Fruit fly (Drosophila melanogaster) whole organism, pupa: ENCODE results near the gene heca.

Experiments
- CG10348 ChIP-seq: fragments of 200-800 bp; sonication (Bioruptor generic); IDR thresholded peaks from 2 replicates; pipeline ENCODE4 v1.3.6; 2022; ENCODE audit warnings: missing biosample characterization, missing genetic modification characterization
- CG12605 ChIP-seq: fragments of 200-800 bp; sonication (Bioruptor generic); IDR thresholded peaks from 2 replicates; pipeline ENCODE4 v1.3.6; 2022; ENCODE audit warnings: missing biosample characterization, missing genetic modification characterization
- CG13204 ChIP-seq: fragments of 200-800 bp; sonication (Bioruptor generic); optimal IDR thresholded peaks from 2 replicates; lab custom pipeline; 2018; ENCODE audit warnings: missing biosample characterization, mild to moderate bottlenecking, missing genetic modification characterization, moderate library complexity
- CG14655 ChIP-seq: fragments of 200-800 bp; sonication (Bioruptor generic); optimal IDR thresholded peaks from 3 replicates; lab custom pipeline; 2017; ENCODE audit warnings: mild to moderate bottlenecking, missing biosample characterization, missing genetic modification reagents, missing genetic modification characterization
- CG15710 ChIP-seq: fragments of 200-800 bp; sonication (Bioruptor generic); optimal IDR thresholded peaks from 2 replicates; lab custom pipeline; 2018; ENCODE audit warnings: missing biosample characterization, mild to moderate bottlenecking, missing genetic modification characterization, moderate library complexity
- CG17806 ChIP-seq: fragments of 200-800 bp; sonication (Bioruptor generic); optimal IDR thresholded peaks from 2 replicates; lab custom pipeline; 2018; ENCODE audit warnings: missing biosample characterization, mild to moderate bottlenecking, missing genetic modification characterization, moderate library complexity
- CG32121 ChIP-seq: fragments of 200-800 bp; sonication (Bioruptor generic); IDR thresholded peaks from 2 replicates; pipeline ENCODE4 v1.3.6; 2022; ENCODE audit warnings: missing biosample characterization, missing genetic modification characterization
- CG34367 ChIP-seq: fragments of 200-800 bp; sonication (Bioruptor generic); optimal IDR thresholded peaks from 2 replicates; lab custom pipeline; 2018; ENCODE audit warnings: missing biosample characterization, mild to moderate bottlenecking, missing genetic modification characterization
- CG4496 ChIP-seq: fragments of 200-800 bp; sonication (Bioruptor generic); IDR thresholded peaks from 3 replicates; pipeline ENCODE4 v1.3.6; 2022; ENCODE audit warnings: missing biosample characterization, missing genetic modification characterization
- CG8159 ChIP-seq: fragments of 200-800 bp; sonication (Bioruptor generic); optimal IDR thresholded peaks from 3 replicates; lab custom pipeline; 2018; ENCODE audit warnings: missing biosample characterization, mild to moderate bottlenecking, missing genetic modification characterization, moderate library complexity
- CG8301 ChIP-seq: fragments of 200-800 bp; sonication (Bioruptor generic); optimal IDR thresholded peaks from 2 replicates; lab custom pipeline; 2018; ENCODE audit warnings: missing biosample characterization, mild to moderate bottlenecking, missing genetic modification characterization
- CG9948 ChIP-seq: fragments of 200-800 bp; sonication (Bioruptor generic); optimal IDR thresholded peaks from 2 replicates; lab custom pipeline; 2018; ENCODE audit warnings: missing biosample characterization, mild to moderate bottlenecking, missing genetic modification characterization, moderate library complexity
- D1 ChIP-seq: fragments of 200-800 bp; sonication (Bioruptor generic); optimal IDR thresholded peaks from 2 replicates; lab custom pipeline; 2018; ENCODE audit warnings: missing biosample characterization, mild to moderate bottlenecking, missing genetic modification characterization, moderate library complexity
- EcR ChIP-seq: fragments of 200-800 bp; sonication (Bioruptor generic); optimal IDR thresholded peaks from 3 replicates; lab custom pipeline; 2019; ENCODE audit warnings: missing biosample characterization, missing genetic modification characterization, mild to moderate bottlenecking, moderate library complexity, missing genetic modification reagents
- Ets98B ChIP-seq: fragments of 200-800 bp; sonication (Bioruptor generic); IDR thresholded peaks from 2 replicates; pipeline ENCODE4 v1.3.6; 2022; ENCODE audit warnings: missing biosample characterization, missing genetic modification characterization
- Pif1A ChIP-seq: fragments of 200-800 bp; sonication (Bioruptor generic); optimal IDR thresholded peaks from 3 replicates; lab custom pipeline; 2016; ENCODE audit warnings: missing biosample characterization, missing genetic modification characterization
- Pif1B ChIP-seq: fragments of 200-800 bp; sonication (Bioruptor generic); optimal IDR thresholded peaks from 3 replicates; lab custom pipeline; 2016; ENCODE audit warnings: missing biosample characterization, missing genetic modification characterization
- Snoo ChIP-seq: fragments of 200-800 bp; sonication (Bioruptor generic); optimal IDR thresholded peaks from 3 replicates; lab custom pipeline; 2017; ENCODE audit warnings: missing biosample characterization, mild to moderate bottlenecking, missing genetic modification characterization, inconsistent platforms
- fd96Ca ChIP-seq: fragments of 200-800 bp; sonication (Bioruptor generic); IDR thresholded peaks from 3 replicates; pipeline ENCODE4 v1.3.6; 2022; ENCODE audit warnings: missing biosample characterization, missing genetic modification characterization
- gl ChIP-seq: fragments of 200-800 bp; sonication (Bioruptor generic); optimal IDR thresholded peaks from 2 replicates; lab custom pipeline; 2018; ENCODE audit warnings: missing biosample characterization, mild to moderate bottlenecking, missing genetic modification characterization
- rn ChIP-seq: fragments of 200-800 bp; sonication (Bioruptor generic); IDR thresholded peaks from 2 replicates; pipeline ENCODE4 v1.3.6; 2022; ENCODE audit warnings: missing biosample characterization, missing genetic modification characterization

Gene heca

dm6 chr3R:30257588-30257987, 20.1 kb upstream of the heca start:
- no peak for TF ChIP-seq gl (tag; lab: Kevin White, UChicago)
- TF ChIP-seq CG9948 (tag; lab: Kevin White, UChicago), result peak; percentile 72
- peak; percentile 72 for TF ChIP-seq D1 (tag; lab: Kevin White, UChicago)
- TF ChIP-seq Pif1B (GFP tag; lab: Kevin White, UChicago), result peak; percentile 71
- peak; percentile 44 for TF ChIP-seq CG13204 (GFP tag; lab: Kevin White, UChicago)
- TF ChIP-seq CG32121 (GFP tag; lab: Robert Waterston, UW), result no peak
- TF ChIP-seq CG8159 (tag; lab: Kevin White, UChicago), result peak; percentile 81
- peak; percentile 49; the same call in 1 of the 3 replicates for TF ChIP-seq CG4496
- no peak for TF ChIP-seq EcR (GFP tag; lab: Kevin White, UChicago)
- TF ChIP-seq CG12605, result peak; percentile 30; the same call in 1 of the 2 replicates
- TF ChIP-seq CG17806 (tag; lab: Kevin White, UChicago), result peak; percentile 74
- no peak; the same call in 1 of the 2 replicates for TF ChIP-seq Ets98B (GFP tag; lab: Robert Waterston, UW)
- TF ChIP-seq CG34367 (tag; lab: Kevin White, UChicago), result peak; percentile 81
- TF ChIP-seq CG14655, result peak; percentile 18
- TF ChIP-seq fd96Ca (GFP tag; lab: Robert Waterston, UW), result no peak
- peak; percentile 80 for TF ChIP-seq CG15710 (tag; lab: Kevin White, UChicago)
- TF ChIP-seq rn, result no peak
- TF ChIP-seq Pif1A (GFP tag; lab: Kevin White, UChicago), result peak; percentile 89
- TF ChIP-seq CG10348 (GFP tag; lab: Robert Waterston, UW), result 0 out of 2 replicates have a peak, but pooled peaks have one; percentile 25
- peak; percentile 5 for TF ChIP-seq CG8301 (tag; lab: Kevin White, UChicago)
- TF ChIP-seq Snoo (tag; lab: Kevin White, UChicago), result peak; percentile 91

dm6 chr3R:30258298-30258990, 19.3 kb upstream of the heca start:
- TF ChIP-seq CG32121 (GFP tag; lab: Robert Waterston, UW) (peak; percentile 37; the same call in 1 of the 2 replicates), rn (peak; percentile 67), gl (tag; lab: Kevin White, UChicago) (no peak), CG17806 (tag; lab: Kevin White, UChicago) (peak; percentile 85), CG15710 (tag; lab: Kevin White, UChicago) (peak; percentile 91), EcR (GFP tag; lab: Kevin White, UChicago) (peak; percentile 56), CG13204 (GFP tag; lab: Kevin White, UChicago) (peak; percentile 60), CG14655 (peak; percentile 65), Pif1B (GFP tag; lab: Kevin White, UChicago) (peak; percentile 84), CG4496 (peak; percentile 69), CG8159 (tag; lab: Kevin White, UChicago) (peak; percentile 90), CG12605 (peak; percentile 64), CG34367 (tag; lab: Kevin White, UChicago) (peak; percentile 82), Snoo (tag; lab: Kevin White, UChicago) (peak; percentile 87), D1 (tag; lab: Kevin White, UChicago) (peak; percentile 42), CG9948 (tag; lab: Kevin White, UChicago) (peak; percentile 82), Ets98B (GFP tag; lab: Robert Waterston, UW) (no peak), CG10348 (GFP tag; lab: Robert Waterston, UW) (no peak), CG8301 (tag; lab: Kevin White, UChicago) (peak; percentile 18), fd96Ca (GFP tag; lab: Robert Waterston, UW) (no peak), Pif1A (GFP tag; lab: Kevin White, UChicago) (peak; percentile 63)

DNA sequence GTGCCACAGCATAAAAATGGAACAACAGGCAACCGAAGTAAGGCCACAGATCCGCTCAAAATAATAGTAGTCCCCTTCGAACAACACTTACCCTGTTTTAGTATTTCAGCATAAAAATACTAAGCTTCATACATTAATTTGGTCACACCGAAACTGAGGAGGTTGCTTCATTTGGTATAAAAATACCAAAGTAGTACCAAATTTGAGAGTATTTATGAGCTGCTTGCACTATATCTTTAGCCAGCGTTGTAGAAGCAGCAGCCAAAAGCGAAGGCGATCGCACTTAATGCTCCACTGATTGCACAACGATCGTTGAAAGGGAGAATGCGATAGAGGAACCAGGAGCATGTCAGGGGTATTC, 18.8 kb upstream of the heca start:
- TF ChIP-seq Pif1A (GFP tag; lab: Kevin White, UChicago), result peak; percentile 95
- TF ChIP-seq CG4496, result peak; percentile 85
- peak; percentile 78 for TF ChIP-seq CG8301 (tag; lab: Kevin White, UChicago)
- TF ChIP-seq CG9948 (tag; lab: Kevin White, UChicago), result peak; percentile 96
- peak; percentile 75 for TF ChIP-seq CG12605
- TF ChIP-seq Pif1B (GFP tag; lab: Kevin White, UChicago), result peak; percentile 96
- no peak for TF ChIP-seq EcR (GFP tag; lab: Kevin White, UChicago)
- TF ChIP-seq rn, result no peak
- TF ChIP-seq CG10348 (GFP tag; lab: Robert Waterston, UW), result no peak
- TF ChIP-seq fd96Ca (GFP tag; lab: Robert Waterston, UW), result peak; percentile 82
- peak; percentile 96 for TF ChIP-seq CG8159 (tag; lab: Kevin White, UChicago)
- peak; percentile 90 for TF ChIP-seq gl (tag; lab: Kevin White, UChicago)
- TF ChIP-seq CG17806 (tag; lab: Kevin White, UChicago), result peak; percentile 95
- peak; percentile 63 for TF ChIP-seq D1 (tag; lab: Kevin White, UChicago)
- peak; percentile 58 for TF ChIP-seq CG13204 (GFP tag; lab: Kevin White, UChicago)
- TF ChIP-seq CG32121 (GFP tag; lab: Robert Waterston, UW), result peak; percentile 45; the same call in 1 of the 2 replicates
- peak; percentile 86 for TF ChIP-seq Snoo (tag; lab: Kevin White, UChicago)
- peak; percentile 95 for TF ChIP-seq CG15710 (tag; lab: Kevin White, UChicago)
- peak; percentile 85 for TF ChIP-seq CG14655
- TF ChIP-seq Ets98B (GFP tag; lab: Robert Waterston, UW), result no peak
- TF ChIP-seq CG34367 (tag; lab: Kevin White, UChicago), result peak; percentile 95
- TF ChIP-seq, all 21 proteins: peak for 17

dm6 chr3R:30259561-30259960, 18.2 kb upstream of the heca start:
- TF ChIP-seq Snoo (tag; lab: Kevin White, UChicago) (no peak), gl (tag; lab: Kevin White, UChicago) (peak; percentile 75), Pif1B (GFP tag; lab: Kevin White, UChicago) (peak; percentile 22), rn (no peak), D1 (tag; lab: Kevin White, UChicago) (peak; percentile 75), CG32121 (GFP tag; lab: Robert Waterston, UW) (no peak), CG34367 (tag; lab: Kevin White, UChicago) (peak; percentile 80), EcR (GFP tag; lab: Kevin White, UChicago) (no peak), CG15710 (tag; lab: Kevin White, UChicago) (peak; percentile 79), CG8301 (tag; lab: Kevin White, UChicago) (no peak), CG8159 (tag; lab: Kevin White, UChicago) (peak; percentile 87), fd96Ca (GFP tag; lab: Robert Waterston, UW) (no peak; the same call in 2 of the 3 replicates), CG9948 (tag; lab: Kevin White, UChicago) (peak; percentile 82), CG4496 (peak; percentile 59; the same call in 2 of the 3 replicates), CG13204 (GFP tag; lab: Kevin White, UChicago) (peak; percentile 25), CG17806 (tag; lab: Kevin White, UChicago) (peak; percentile 88), CG14655 (no peak), Pif1A (GFP tag; lab: Kevin White, UChicago) (peak; percentile 34), CG10348 (GFP tag; lab: Robert Waterston, UW) (no peak), CG12605 (no peak), Ets98B (GFP tag; lab: Robert Waterston, UW) (no peak)
